Worm (Caenorhabditis elegans): ENCODE data around the gene hlh-31.

DNA sequence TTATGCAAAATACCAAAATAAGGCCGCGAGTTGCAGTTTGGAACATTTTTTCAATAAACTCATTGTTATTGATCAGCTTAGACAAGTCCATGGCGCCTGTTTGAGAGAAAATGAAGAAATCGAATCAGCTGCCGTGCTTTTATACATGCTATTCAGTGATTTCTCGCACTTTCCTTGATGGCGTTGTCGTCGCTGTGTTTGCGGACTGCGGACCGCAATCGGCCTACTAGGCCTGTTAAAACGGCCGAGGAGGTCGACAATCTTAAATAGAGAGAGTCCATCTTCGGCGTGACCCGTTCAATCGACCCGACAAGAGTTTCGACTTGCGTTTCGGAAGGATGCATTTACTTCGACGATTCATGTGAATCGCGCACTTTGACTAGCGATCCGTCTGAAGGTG lies 33.3 kb downstream of the hlh-31 start, which contains the start of gene srz-75:
- TF ChIP-seq ZK546.5 (tag; optimal IDR thresholded peaks at IDR 0.05), result no peak
- TF ChIP-seq lsy-2 (tag; optimal IDR thresholded peaks at IDR 0.05), result no peak
